Worm (Caenorhabditis elegans): Measurements from ENCODE around the gene F13H10.8.

Gene F13H10.8

DNA sequence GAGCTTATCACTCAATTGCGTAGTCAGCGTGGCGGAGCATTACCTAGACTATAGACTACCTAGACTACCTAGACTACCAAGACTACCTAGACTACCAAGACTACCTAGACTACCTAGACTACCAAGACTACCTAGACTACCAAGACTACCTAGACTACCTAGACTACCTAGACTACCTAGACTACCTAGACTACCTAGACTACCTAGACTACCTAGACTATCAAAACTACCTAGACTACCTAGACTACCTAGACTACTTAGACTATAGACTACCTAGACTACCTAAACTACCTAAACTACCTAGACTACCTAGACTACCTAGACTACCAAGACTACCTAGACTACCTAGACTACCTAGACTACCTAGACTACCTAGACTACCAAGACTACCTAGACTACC, 50.6 kb downstream of the F13H10.8 start:
- TF ChIP-seq rnt-1 (tag; optimal IDR thresholded peaks at IDR 0.05) (peak; percentile 71), lir-3 (tag; optimal IDR thresholded peaks at IDR 0.05; ENCODE audit: poor library complexity) (peak; percentile 57), nhr-237 (tag; optimal IDR thresholded peaks at IDR 0.05) (peak; percentile 68)
